Worm (Caenorhabditis elegans): ENCODE data around the gene C49F8.3.

C49F8.3 gene

ce11 chrX:13349230-13350122 is 37.9 kb downstream of the C49F8.3 start (continued):
- no peak for TF ChIP-seq ctbp-1 (GFP tag; IDR thresholded peaks at IDR 0.05)
- no peak for TF ChIP-seq sdz-12 (GFP tag; optimal IDR thresholded peaks at IDR 0.05)
- TF ChIP-seq spr-1 (tag; optimal IDR thresholded peaks at IDR 0.05): peak; percentile 38
- peak; percentile 26 for TF ChIP-seq hlh-11 (tag; optimal IDR thresholded peaks at IDR 0.05)
- peak; percentile 36; the same call in 1 of the 2 replicates for TF ChIP-seq saeg-2 (GFP tag; IDR thresholded peaks at IDR 0.05)
- TF ChIP-seq ceh-28 (tag; optimal IDR thresholded peaks at IDR 0.05): no peak
- TF ChIP-seq ceh-32 (tag; optimal IDR thresholded peaks at IDR 0.05; ENCODE audit: poor library complexity): no peak
- no peak for TF ChIP-seq lin-39 (tag; optimal IDR thresholded peaks at IDR 0.05)
- no peak for TF ChIP-seq lin-1 (GFP tag; IDR thresholded peaks at IDR 0.05)
- no peak for TF ChIP-seq F44E2.7 (GFP tag; IDR thresholded peaks at IDR 0.05)
- peak in 1 of 2 experiments; percentile 81 for TF ChIP-seq lsy-2 (tag; optimal IDR thresholded peaks at IDR 0.05)

- TF ChIP-seq daf-16 (GFP tag; optimal IDR thresholded peaks at IDR 0.05) (no peak), daf-16 (tag; optimal IDR thresholded peaks at IDR 0.05) (peak; percentile 67), nhr-10 (tag; optimal IDR thresholded peaks at IDR 0.05) (peak; percentile 92), nhr-41 (GFP tag; IDR thresholded peaks at IDR 0.05) (no peak), nhr-11 (tag; optimal IDR thresholded peaks at IDR 0.05) (peak; percentile 42), rbr-2 (tag; optimal IDR thresholded peaks at IDR 0.05) (no peak), nhr-28 (tag; optimal IDR thresholded peaks at IDR 0.05) (peak; percentile 97), cey-2 (tag; optimal IDR thresholded peaks at IDR 0.05; ENCODE audit: borderline replicate concordance, insufficient read depth) (peak; percentile 64), zfp-2 (tag; optimal IDR thresholded peaks at IDR 0.05) (no peak), tag-97 (GFP tag; IDR thresholded peaks at IDR 0.05) (no peak), daf-8 (GFP tag; IDR thresholded peaks at IDR 0.05) (no peak), nhr-77 (tag; optimal IDR thresholded peaks at IDR 0.05) (peak; percentile 35), saeg-2 (GFP tag; IDR thresholded peaks at IDR 0.05) (no peak), hmg-1.1 (GFP tag; IDR thresholded peaks at IDR 0.05) (no peak), pha-4 (GFP tag; IDR thresholded peaks at IDR 0.05) (no peak), pha-4 (tag; optimal IDR thresholded peaks at IDR 0.05) (no peak), mep-1 (tag; optimal IDR thresholded peaks at IDR 0.05) (peak; percentile 79), nhr-25 (tag; optimal IDR thresholded peaks at IDR 0.05; ENCODE audit: borderline replicate concordance, insufficient read depth) (no peak), nhr-237 (tag; optimal IDR thresholded peaks at IDR 0.05) (no peak), lir-3 (tag; optimal IDR thresholded peaks at IDR 0.05) (no peak), ceh-82 (tag; optimal IDR thresholded peaks at IDR 0.05) (no peak), R02D3.7 (tag; optimal IDR thresholded peaks at IDR 0.05) (no peak), jun-1 (tag; optimal IDR thresholded peaks at IDR 0.05) (no peak), daf-12 (tag; optimal IDR thresholded peaks at IDR 0.05) (no peak), madf-5 (GFP tag; IDR thresholded peaks at IDR 0.05) (no peak), arid-1 (GFP tag; conservative IDR thresholded peaks at IDR 0.05) (no peak), skn-1 (tag; optimal IDR thresholded peaks at IDR 0.05) (no peak), ztf-7 (tag; optimal IDR thresholded peaks at IDR 0.05) (peak; percentile 94), madf-9 (GFP tag; conservative IDR thresholded peaks at IDR 0.05) (no peak), zag-1 (tag; optimal IDR thresholded peaks at IDR 0.05) (no peak), ceh-20 (GFP tag; IDR thresholded peaks at IDR 0.05) (peak; percentile 66), spr-1 (tag; optimal IDR thresholded peaks at IDR 0.05) (no peak), ZK546.5 (tag; optimal IDR thresholded peaks at IDR 0.05) (no peak), gei-8 (GFP tag; optimal IDR thresholded peaks at IDR 0.05) (no peak), sdz-12 (GFP tag; optimal IDR thresholded peaks at IDR 0.05) (no peak), nhr-76 (tag; optimal IDR thresholded peaks at IDR 0.05) (no peak), unc-130 (GFP tag; optimal IDR thresholded peaks at IDR 0.05) (no peak), php-3 (GFP tag; IDR thresholded peaks at IDR 0.05) (peak; percentile 30; the same call in 1 of the 2 replicates), T20F7.1 (GFP tag; optimal IDR thresholded peaks at IDR 0.05) (peak; percentile 56), pqm-1 (tag; optimal IDR thresholded peaks at IDR 0.05) (no peak), ama-1 (optimal IDR thresholded peaks at IDR 0.05) (no peak)
These were observed 38.9 kb downstream of the C49F8.3 start for ce11 chrX:13348417-13348816.

All from whole organism, L4 larva.